Fruit fly (Drosophila melanogaster): ENCODE data around the gene lush.

lush gene

dm6 chr3L:19601413-19601812 lies 4.5 kb downstream of the lush start, which contains the start of gene CG9368:
Gene CG9368, plus strand, starts transcription at chr3L:19601633.
- TF ChIP-seq onecut (GFP tag; IDR thresholded peaks at IDR 0.05) (peak; percentile 100), tll (GFP tag; optimal IDR thresholded peaks at IDR 0.05) (no peak), Bgb (GFP tag; IDR thresholded peaks at IDR 0.05; ENCODE audit: partially characterized antibody) (no peak), CG3163 (GFP tag; optimal IDR thresholded peaks at IDR 0.05) (no peak), ewg (GFP tag; optimal IDR thresholded peaks at IDR 0.05) (peak; percentile 96), Xbp1 (GFP tag; optimal IDR thresholded peaks at IDR 0.05) (no peak), YL-1 (GFP tag; optimal IDR thresholded peaks at IDR 0.05) (peak; percentile 10), CG17186 (GFP tag; optimal IDR thresholded peaks at IDR 0.05) (no peak), MESR4 (GFP tag; optimal IDR thresholded peaks at IDR 0.05) (peak; percentile 35), CG30020 (tag; optimal IDR thresholded peaks at IDR 0.05) (no peak), MBD-R2 (GFP tag; IDR thresholded peaks at IDR 0.05) (peak; percentile 83), Sox102F (GFP tag; optimal IDR thresholded peaks at IDR 0.05) (no peak), CG11504 (tag; optimal IDR thresholded peaks at IDR 0.05) (peak; percentile 17), sisA (GFP tag; IDR thresholded peaks at IDR 0.05) (no peak), Lhr (GFP tag; optimal IDR thresholded peaks at IDR 0.05) (no peak), schlank (tag; optimal IDR thresholded peaks at IDR 0.05) (no peak)

- TF ChIP-seq HLH54F (GFP tag; optimal IDR thresholded peaks at IDR 0.05): no peak
- TF ChIP-seq repo (GFP tag; optimal IDR thresholded peaks at IDR 0.05): no peak
- peak; percentile 49; the same call in 1 of the 3 replicates for TF ChIP-seq CG7963 (GFP tag; IDR thresholded peaks at IDR 0.05; ENCODE audit: partially characterized antibody)
- no peak for TF ChIP-seq Xbp1 (GFP tag; optimal IDR thresholded peaks at IDR 0.05)
- no peak for TF ChIP-seq CG31441 (GFP tag; IDR thresholded peaks at IDR 0.05)
- no peak for TF ChIP-seq HLHmδ (GFP tag; optimal IDR thresholded peaks at IDR 0.05)
- TF ChIP-seq Taf1 (GFP tag; IDR thresholded peaks at IDR 0.05): no peak
- TF ChIP-seq CG13123 (GFP tag; optimal IDR thresholded peaks at IDR 0.05): no peak
- no peak for TF ChIP-seq Drgx (GFP tag; IDR thresholded peaks at IDR 0.05)
- no peak for TF ChIP-seq CG15696 (tag; optimal IDR thresholded peaks at IDR 0.05)
- no peak for TF ChIP-seq eyg (GFP tag; optimal IDR thresholded peaks at IDR 0.05)
- TF ChIP-seq CG1602 (GFP tag; optimal IDR thresholded peaks at IDR 0.05): no peak
- TF ChIP-seq fu2 (GFP tag; optimal IDR thresholded peaks at IDR 0.05): no peak
- peak; percentile 57 for TF ChIP-seq CG10267 (tag; optimal IDR thresholded peaks at IDR 0.05)
- no peak for TF ChIP-seq CG11723 (GFP tag; optimal IDR thresholded peaks at IDR 0.05)
- no peak for TF ChIP-seq bab2 (GFP tag; optimal IDR thresholded peaks at IDR 0.05)
- no peak for TF ChIP-seq prd (optimal IDR thresholded peaks at IDR 0.05)
- TF ChIP-seq prd (GFP tag; IDR thresholded peaks at IDR 0.05): no peak; the same call in 2 of the 3 replicates
- no peak for TF ChIP-seq vvl (GFP tag; IDR thresholded peaks at IDR 0.05)
- TF ChIP-seq Asciz (GFP tag; optimal IDR thresholded peaks at IDR 0.05): no peak
- TF ChIP-seq CG16813 (GFP tag; IDR thresholded peaks at IDR 0.05; ENCODE audit: partially characterized antibody): peak; percentile 75
- no peak for TF ChIP-seq shn (GFP tag; optimal IDR thresholded peaks at IDR 0.05)
- peak; percentile 59 for TF ChIP-seq Sry-δ (GFP tag; optimal IDR thresholded peaks at IDR 0.05)
- no peak for TF ChIP-seq CG3995 (GFP tag; optimal IDR thresholded peaks at IDR 0.05)
- TF ChIP-seq sob (GFP tag; IDR thresholded peaks at IDR 0.05): no peak
- TF ChIP-seq CG34376 (GFP tag; optimal IDR thresholded peaks at IDR 0.05): no peak
- no peak for TF ChIP-seq CG12104 (GFP tag; optimal IDR thresholded peaks at IDR 0.05)
- no peak for TF ChIP-seq HHEX (GFP tag; optimal IDR thresholded peaks at IDR 0.05)
- no peak for TF ChIP-seq CG1603 (tag; optimal IDR thresholded peaks at IDR 0.05)
- no peak for TF ChIP-seq odd (GFP tag; optimal IDR thresholded peaks at IDR 0.05)
- peak; percentile 18 for TF ChIP-seq Dp (GFP tag; optimal IDR thresholded peaks at IDR 0.05)
- no peak for TF ChIP-seq NC2β (GFP tag; optimal IDR thresholded peaks at IDR 0.05)
- TF ChIP-seq p53 (GFP tag; optimal IDR thresholded peaks at IDR 0.05): no peak
- no peak for TF ChIP-seq Dip2 (GFP tag; IDR thresholded peaks at IDR 0.05)
These were observed 7.3 kb downstream of the lush start, which contains the start of the genes ash1 and Taf6 for dm6 chr3L:19598369-19599148. Gene ash1, minus strand, starts transcription at chr3L:19598755. Gene Taf6, plus strand, starts transcription at chr3L:19599088.
